Fruit fly (Drosophila melanogaster) whole organism, embryonic: ENCODE results near the gene CG9483.

Experiments
- Abd-B ChIP-seq: fragments of 200-800 bp; sonication (Bioruptor generic); optimal IDR thresholded peaks from 2 replicates; lab custom pipeline; 2018; ENCODE audit warnings: missing biosample characterization, mild to moderate bottlenecking, missing genetic modification characterization, moderate library complexity
- Awh ChIP-seq: fragments of 200-800 bp; sonication (Bioruptor generic); IDR thresholded peaks from 2 replicates; pipeline ENCODE4, ENCODE4 v1.3.6; 2022; ENCODE audit warnings: missing biosample characterization, missing genetic modification characterization
- Bteb2 ChIP-seq: fragments of 200-800 bp; sonication (Bioruptor generic); optimal IDR thresholded peaks from 2 replicates; lab custom pipeline; 2016; ENCODE audit warnings: missing biosample characterization, missing genetic modification characterization
- CG10209 ChIP-seq: fragments of 200-800 bp; sonication (Bioruptor generic); optimal IDR thresholded peaks from 3 replicates; lab custom pipeline; 2017; ENCODE audit warnings: missing biosample characterization, mild to moderate bottlenecking, missing genetic modification characterization, missing genetic modification reagents
- CG10321 ChIP-seq: fragments of 200-800 bp; sonication (Bioruptor generic); IDR thresholded peaks from 2 replicates; pipeline ENCODE4 v1.3.6; 2022; ENCODE audit warnings: missing biosample characterization, missing genetic modification characterization
- CG10462 ChIP-seq: fragments of 200-800 bp; sonication (Bioruptor generic); optimal IDR thresholded peaks from 2 replicates; lab custom pipeline; 2016; ENCODE audit warnings: missing biosample characterization, missing genetic modification characterization
- CG11560 ChIP-seq: fragments of 200-800 bp; sonication (Bioruptor generic); IDR thresholded peaks from 3 replicates; pipeline ENCODE4 v1.3.6; 2022; ENCODE audit warnings: missing biosample characterization, missing genetic modification characterization
- CG12942 ChIP-seq: fragments of 200-800 bp; sonication (Bioruptor generic); optimal IDR thresholded peaks from 3 replicates; lab custom pipeline; 2016; ENCODE audit warnings: missing biosample characterization, missing genetic modification characterization
- CG14441 ChIP-seq: fragments of 200-800 bp; sonication (Bioruptor generic); IDR thresholded peaks from 2 replicates; pipeline ENCODE4 v1.3.6; 2022; ENCODE audit warnings: missing biosample characterization, missing genetic modification characterization
- CG16813 ChIP-seq: fragments of 200-800 bp; sonication (Bioruptor generic); IDR thresholded peaks from 3 replicates; pipeline ENCODE4 v1.3.6; 2022; ENCODE audit warnings: missing biosample characterization, missing genetic modification characterization; ENCODE audit not compliant: partially characterized antibody
- CG17186 ChIP-seq: fragments of 200-800 bp; sonication (Bioruptor generic); optimal IDR thresholded peaks from 3 replicates; lab custom pipeline; 2017; ENCODE audit warnings: missing biosample characterization, missing genetic modification reagents, missing genetic modification characterization
- CG17802 ChIP-seq: fragments of 200-800 bp; sonication (Bioruptor generic); optimal IDR thresholded peaks from 2 replicates; lab custom pipeline; 2018; ENCODE audit warnings: missing biosample characterization, mild to moderate bottlenecking, missing genetic modification characterization, moderate library complexity
- CG32532 ChIP-seq: fragments of 200-800 bp; sonication (Bioruptor generic); IDR thresholded peaks from 2 replicates; pipeline ENCODE4 v1.3.6; 2022; ENCODE audit warnings: missing biosample characterization, missing genetic modification characterization
- CG4854 ChIP-seq: fragments of 200-800 bp; sonication (Bioruptor generic); optimal IDR thresholded peaks from 2 replicates; lab custom pipeline; 2016; ENCODE audit warnings: missing biosample characterization, missing genetic modification characterization, inconsistent platforms
- CG6791 ChIP-seq: fragments of 200-800 bp; sonication (Bioruptor generic); IDR thresholded peaks from 3 replicates; pipeline ENCODE4 v1.3.6; 2022; ENCODE audit warnings: missing biosample characterization, missing genetic modification characterization; ENCODE audit not compliant: partially characterized antibody
- CG8281 ChIP-seq: fragments of 200-800 bp; sonication (Bioruptor generic); optimal IDR thresholded peaks from 2 replicates; lab custom pipeline; 2018; ENCODE audit warnings: missing biosample characterization, mild to moderate bottlenecking, missing genetic modification characterization, moderate library complexity
- CG8765 ChIP-seq: fragments of 200-800 bp; sonication (Bioruptor generic); IDR thresholded peaks from 2 replicates; pipeline ENCODE4 v1.3.6; 2022; ENCODE audit warnings: missing biosample characterization, missing genetic modification characterization
- CG9727 ChIP-seq: fragments of 200-800 bp; sonication (Bioruptor generic); optimal IDR thresholded peaks from 3 replicates; lab custom pipeline; 2017; ENCODE audit warnings: missing biosample characterization, mild to moderate bottlenecking, missing genetic modification characterization
- Dfd ChIP-seq, 2 experiments: fragments of >200 bp; optimal IDR thresholded peaks; 2 replicates each; lab custom pipeline; 2017; ENCODE audit warnings: missing biosample characterization in 2 of 2, missing genetic modification characterization in 2 of 2
- Dll ChIP-seq: fragments of 200-800 bp; sonication (Bioruptor generic); IDR thresholded peaks from 4 replicates; pipeline ENCODE4 v1.3.6; 2022; ENCODE audit warnings: missing biosample characterization, missing genetic modification characterization; ENCODE audit not compliant: partially characterized antibody
- E2f2 ChIP-seq: fragments of 200-800 bp; sonication (Bioruptor generic); IDR thresholded peaks from 2 replicates; pipeline ENCODE4 v1.3.6; 2022; ENCODE audit warnings: missing biosample characterization, missing genetic modification characterization
- Ets65A ChIP-seq: fragments of 200-800 bp; sonication (Bioruptor generic); peaks from one replicate; lab custom pipeline; 2016; ENCODE audit warnings: missing biosample characterization, missing genetic modification characterization
- Fer3 ChIP-seq: fragments of 200-800 bp; sonication (Bioruptor generic); optimal IDR thresholded peaks from 2 replicates; lab custom pipeline; 2018; ENCODE audit warnings: missing biosample characterization, mild to moderate bottlenecking, missing genetic modification characterization, moderate library complexity
- HmgD ChIP-seq: fragments of 200-800 bp; sonication (Bioruptor generic); optimal IDR thresholded peaks from 3 replicates; lab custom pipeline; 2016; ENCODE audit warnings: missing biosample characterization, missing genetic modification characterization
- Nf-YC ChIP-seq: fragments of 200-800 bp; optimal IDR thresholded peaks from 3 replicates; lab custom pipeline; 2019; ENCODE audit warnings: missing biosample characterization, mild to moderate bottlenecking, missing genetic modification characterization, moderate library complexity
- Rfx ChIP-seq: fragments of 200-800 bp; sonication (Bioruptor generic); IDR thresholded peaks from 2 replicates; pipeline ENCODE4 v1.3.6; 2022; ENCODE audit warnings: missing biosample characterization, missing genetic modification characterization
- Sin3A ChIP-seq: fragments of >200 bp; optimal IDR thresholded peaks from 2 replicates; lab custom pipeline; 2018
- Xbp1 ChIP-seq: fragments of 200-800 bp; sonication (Bioruptor generic); optimal IDR thresholded peaks from 3 replicates; lab custom pipeline; 2016; ENCODE audit warnings: missing biosample characterization, mild to moderate bottlenecking, missing genetic modification characterization
- YL-1 ChIP-seq: fragments of 200-800 bp; sonication (Bioruptor generic); optimal IDR thresholded peaks from 3 replicates; lab custom pipeline; 2017; ENCODE audit warnings: missing biosample characterization, mild to moderate bottlenecking, missing genetic modification characterization
- al ChIP-seq: fragments of 200-800 bp; sonication (Bioruptor generic); IDR thresholded peaks from 2 replicates; pipeline ENCODE4 v1.3.6; 2022; ENCODE audit warnings: missing biosample characterization, missing genetic modification characterization
- ash1 ChIP-seq: fragments of 200-800 bp; sonication (Bioruptor generic); optimal IDR thresholded peaks from 2 replicates; lab custom pipeline; 2018; ENCODE audit warnings: missing biosample characterization, mild to moderate bottlenecking, missing genetic modification characterization
- btn ChIP-seq: fragments of 200-800 bp; sonication (Bioruptor generic); optimal IDR thresholded peaks from 2 replicates; lab custom pipeline; 2016; ENCODE audit warnings: missing biosample characterization, missing genetic modification characterization
- caup ChIP-seq: fragments of 200-800 bp; sonication (Bioruptor generic); optimal IDR thresholded peaks from 3 replicates; lab custom pipeline; 2017; ENCODE audit warnings: missing biosample characterization, mild to moderate bottlenecking, missing genetic modification characterization, moderate library complexity; ENCODE audit not compliant: severe bottlenecking
- chn ChIP-seq: fragments of 200-800 bp; sonication (Bioruptor generic); optimal IDR thresholded peaks from 2 replicates; lab custom pipeline; 2016; ENCODE audit warnings: missing biosample characterization, missing genetic modification characterization
- dmrt11E ChIP-seq: fragments of 200-800 bp; sonication (Bioruptor generic); optimal IDR thresholded peaks from 3 replicates; lab custom pipeline; 2018; ENCODE audit warnings: missing biosample characterization, mild to moderate bottlenecking, missing genetic modification characterization, moderate library complexity
- en ChIP-seq: fragments of 200-800 bp; sonication (Bioruptor generic); optimal IDR thresholded peaks from 2 replicates; lab custom pipeline; 2016; ENCODE audit warnings: missing biosample characterization, missing genetic modification characterization
- fu2 ChIP-seq: fragments of 200-800 bp; sonication (Bioruptor generic); optimal IDR thresholded peaks from 2 replicates; lab custom pipeline; 2016; ENCODE audit warnings: missing biosample characterization, missing genetic modification characterization
- gt ChIP-seq: fragments of 200-800 bp; sonication (Bioruptor generic); IDR thresholded peaks from 2 replicates; pipeline ENCODE4 v1.3.6; 2022; ENCODE audit warnings: missing biosample characterization, missing genetic modification characterization
- lmd ChIP-seq: fragments of 200-800 bp; sonication (Bioruptor generic); IDR thresholded peaks from 2 replicates; pipeline ENCODE4 v1.3.6; 2022; ENCODE audit warnings: missing biosample characterization, missing genetic modification characterization
- nom ChIP-seq: fragments of 200-800 bp; sonication (Bioruptor generic); optimal IDR thresholded peaks from 2 replicates; lab custom pipeline; 2017; ENCODE audit warnings: missing biosample characterization, missing genetic modification characterization, mild to moderate bottlenecking, moderate library complexity, missing genetic modification reagents
- odd ChIP-seq: fragments of 200-800 bp; sonication (Bioruptor generic); optimal IDR thresholded peaks from 2 replicates; lab custom pipeline; 2017; ENCODE audit warnings: missing biosample characterization, mild to moderate bottlenecking, missing genetic modification characterization
- pfk ChIP-seq: fragments of 200-800 bp; sonication (Bioruptor generic); optimal IDR thresholded peaks from 2 replicates; lab custom pipeline; 2018; ENCODE audit warnings: missing biosample characterization, mild to moderate bottlenecking, missing genetic modification characterization, moderate library complexity
- pros ChIP-seq: fragments of 200-800 bp; sonication (Bioruptor generic); optimal IDR thresholded peaks from 3 replicates; lab custom pipeline; 2019; ENCODE audit warnings: missing biosample characterization, mild to moderate bottlenecking, missing genetic modification characterization, moderate library complexity
- pum ChIP-seq: fragments of 200-800 bp; sonication (Bioruptor generic); optimal IDR thresholded peaks from 2 replicates; lab custom pipeline; 2016; ENCODE audit warnings: missing biosample characterization, missing genetic modification characterization
- ranshi ChIP-seq: fragments of 200-800 bp; sonication (Bioruptor generic); IDR thresholded peaks from 2 replicates; pipeline ENCODE4 v1.3.6; 2022; ENCODE audit warnings: missing biosample characterization, missing genetic modification characterization
- ro ChIP-seq: fragments of 200-800 bp; sonication (Bioruptor generic); IDR thresholded peaks from 2 replicates; pipeline ENCODE4 v1.3.6; 2022; ENCODE audit warnings: missing biosample characterization, missing genetic modification characterization
- sc ChIP-seq, 3 experiments: fragments of >200 bp in 2 of 3; fragments of 200-800 bp in 1 of 3; sonication (Bioruptor generic) in 1 of 3; optimal IDR thresholded peaks; 2 replicates in 2 of 3; 3 replicates in 1 of 3; lab custom pipeline; 2017; ENCODE audit warnings: mild to moderate bottlenecking in 1 of 3, missing biosample characterization in 1 of 3, missing genetic modification characterization in 1 of 3, missing genetic modification reagents in 1 of 3
- sqz ChIP-seq: fragments of 200-800 bp; sonication (Bioruptor generic); optimal IDR thresholded peaks from 3 replicates; lab custom pipeline; 2018; ENCODE audit warnings: missing biosample characterization, mild to moderate bottlenecking, missing genetic modification characterization
- trh ChIP-seq: fragments of 200-800 bp; sonication (Bioruptor generic); optimal IDR thresholded peaks from 2 replicates; lab custom pipeline; 2016; ENCODE audit warnings: missing biosample characterization, missing genetic modification characterization
- tup ChIP-seq: fragments of 200-800 bp; sonication (Bioruptor generic); optimal IDR thresholded peaks from 2 replicates; lab custom pipeline; 2016; ENCODE audit warnings: missing biosample characterization, mild to moderate bottlenecking, missing genetic modification characterization, moderate library complexity
- wek ChIP-seq: fragments of 200-800 bp; sonication (Bioruptor generic); optimal IDR thresholded peaks from 3 replicates; lab custom pipeline; 2018; ENCODE audit warnings: missing biosample characterization, mild to moderate bottlenecking, missing genetic modification characterization, moderate library complexity

CG9483 gene

DNA sequence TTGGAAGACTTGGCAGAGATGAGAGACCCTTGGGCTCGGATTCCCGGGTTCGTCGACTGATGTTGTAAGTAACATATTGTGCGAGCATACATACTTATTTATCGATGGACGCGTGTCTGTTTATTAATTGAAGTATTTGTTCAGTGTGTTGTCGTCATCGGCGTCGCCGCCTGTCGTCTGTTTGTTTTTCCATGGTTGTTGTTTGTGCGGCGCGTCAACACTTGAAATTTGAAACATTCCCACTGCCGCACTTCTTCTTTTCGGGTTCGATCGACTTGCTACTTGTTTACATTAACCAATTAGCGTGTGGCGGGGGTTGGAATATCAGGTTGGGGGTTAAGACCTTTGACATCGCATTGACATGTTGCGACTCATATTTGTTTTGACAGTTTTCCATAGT lies 14.3 kb upstream of the CG9483 start (continued):
- TF ChIP-seq ash1 (GFP tag; lab: Kevin White, UChicago) (peak; percentile 3), CG8281 (peak; percentile 44), lmd (GFP tag; lab: Robert Waterston, UW) (no peak), CG8765 (GFP tag; lab: Robert Waterston, UW) (0 out of 2 replicates have a peak, but pooled peaks have one; percentile 17), pfk (peak; percentile 20), CG17186 (peak; percentile 60), caup (GFP tag; lab: Kevin White, UChicago) (peak; percentile 65), trh (GFP tag; lab: Kevin White, UChicago) (peak; percentile 9), Dfd (GFP tag; optimal IDR thresholded peaks at IDR 0.05; lab: Kevin White, UChicago) (no peak), Bteb2 (GFP tag; lab: Kevin White, UChicago) (no peak), ranshi (GFP tag; lab: Robert Waterston, UW) (peak; percentile 41; the same call in 1 of the 2 replicates), CG32532 (no peak), sqz (GFP tag; lab: Kevin White, UChicago) (peak; percentile 79), Awh (GFP tag; lab: Robert Waterston, UW) (peak; percentile 73; the same call in 1 of the 2 replicates), Rfx (GFP tag; lab: Robert Waterston, UW) (no peak), CG17802 (tag; lab: Kevin White, UChicago) (no peak), odd (GFP tag; lab: Kevin White, UChicago) (peak; percentile 90), CG14441 (GFP tag; lab: Robert Waterston, UW) (no peak), Ets65A (GFP tag; lab: Kevin White, UChicago) (peak; percentile 75), fu2 (GFP tag; lab: Kevin White, UChicago) (no peak), Abd-B (GFP tag; lab: Kevin White, UChicago) (no peak), Nf-YC (tag; lab: Kevin White, UChicago) (no peak), HmgD (GFP tag; lab: Kevin White, UChicago) (no peak), CG9727 (peak; percentile 90), tup (GFP tag; lab: Kevin White, UChicago) (peak; percentile 36), Fer3 (no peak), CG10209 (GFP tag; lab: Kevin White, UChicago) (peak; percentile 75), ro (GFP tag; lab: Robert Waterston, UW) (no peak), sc (optimal IDR thresholded peaks at IDR 0.05; lab: Kevin White, UChicago) (no peak), sc (GFP tag; optimal IDR thresholded peaks at IDR 0.05; lab: Kevin White, UChicago) (peak; percentile 65), CG12942 (no peak), Dll (GFP tag; lab: Robert Waterston, UW) (no peak), chn (GFP tag; lab: Kevin White, UChicago) (no peak), dmrt11E (tag; lab: Kevin White, UChicago) (peak; percentile 89), pros (GFP tag; lab: Kevin White, UChicago) (peak; percentile 72), CG16813 (GFP tag; lab: Robert Waterston, UW) (no peak), al (no peak), CG10321 (GFP tag; lab: Robert Waterston, UW) (no peak), Sin3A (lab: Kevin White, UChicago) (no peak), gt (GFP tag; lab: Robert Waterston, UW) (no peak), YL-1 (peak; percentile 66), btn (GFP tag; lab: Kevin White, UChicago) (peak; percentile 54), en (GFP tag; lab: Kevin White, UChicago) (no peak), wek (GFP tag; lab: Kevin White, UChicago) (peak; percentile 71), Xbp1 (GFP tag; lab: Kevin White, UChicago) (no peak), pum (no peak), CG4854 (GFP tag; lab: Kevin White, UChicago) (peak; percentile 15), CG10462 (peak; percentile 42), E2f2 (GFP tag; lab: Robert Waterston, UW) (peak; percentile 27; the same call in 1 of the 2 replicates), nom (GFP tag; lab: Kevin White, UChicago) (no peak), CG11560 (tag; lab: Robert Waterston, UW) (no peak), CG6791 (no peak)
